Fruit fly (Drosophila melanogaster) whole organism, adult: Measurements from ENCODE around the gene CG45078.

Source experiments
- CG11617 ChIP-seq: fragments of 200-800 bp; sonication (Bioruptor generic); optimal IDR thresholded peaks from 2 replicates; lab custom pipeline; 2017; ENCODE audit warnings: mild to moderate bottlenecking, missing biosample characterization, missing genetic modification reagents, missing genetic modification characterization
- CG12768 ChIP-seq: fragments of 200-800 bp; sonication (Bioruptor generic); optimal IDR thresholded peaks from 2 replicates; lab custom pipeline; 2017; ENCODE audit warnings: missing biosample characterization, missing genetic modification characterization, mild to moderate bottlenecking, moderate library complexity, missing genetic modification reagents
- CG14711 ChIP-seq: fragments of 200-800 bp; sonication (Bioruptor generic); optimal IDR thresholded peaks from 2 replicates; lab custom pipeline; 2018; ENCODE audit warnings: missing biosample characterization, mild to moderate bottlenecking, missing genetic modification characterization, moderate library complexity
- CG1620 ChIP-seq: fragments of 200-800 bp; sonication (Bioruptor generic); optimal IDR thresholded peaks from 2 replicates; lab custom pipeline; 2016; ENCODE audit warnings: missing biosample characterization, missing genetic modification characterization
- CG33017 ChIP-seq: fragments of 200-800 bp; sonication (Bioruptor generic); optimal IDR thresholded peaks from 2 replicates; lab custom pipeline; 2018; ENCODE audit warnings: missing biosample characterization, mild to moderate bottlenecking, missing genetic modification characterization, moderate library complexity
- CG5204 ChIP-seq: fragments of 200-800 bp; sonication (Bioruptor generic); optimal IDR thresholded peaks from 2 replicates; lab custom pipeline; 2016; ENCODE audit warnings: missing biosample characterization, missing genetic modification characterization
- CG7045 ChIP-seq: fragments of 200-800 bp; sonication (Bioruptor generic); optimal IDR thresholded peaks from 2 replicates; lab custom pipeline; 2017; ENCODE audit warnings: missing biosample characterization, mild to moderate bottlenecking, missing genetic modification characterization
- CG7101 ChIP-seq: fragments of 200-800 bp; sonication (Bioruptor generic); optimal IDR thresholded peaks from 2 replicates; lab custom pipeline; 2018; ENCODE audit warnings: missing biosample characterization, mild to moderate bottlenecking, missing genetic modification characterization, moderate library complexity
- Clk ChIP-seq: fragments of 200-800 bp; sonication (Bioruptor generic); optimal IDR thresholded peaks from 2 replicates; lab custom pipeline; 2017; ENCODE audit warnings: missing biosample characterization, missing genetic modification characterization
- Crg-1 ChIP-seq: fragments of 200-800 bp; sonication (Bioruptor generic); optimal IDR thresholded peaks from 2 replicates; lab custom pipeline; 2016; ENCODE audit warnings: missing biosample characterization, missing genetic modification characterization
- Hr96 ChIP-seq: fragments of 200-800 bp; sonication (Bioruptor generic); optimal IDR thresholded peaks from 2 replicates; lab custom pipeline; 2016; ENCODE audit warnings: missing biosample characterization, missing genetic modification characterization
- Mnt ChIP-seq: fragments of 200-800 bp; sonication (Bioruptor generic); optimal IDR thresholded peaks from 2 replicates; lab custom pipeline; 2016; ENCODE audit warnings: missing biosample characterization, mild to moderate bottlenecking, missing genetic modification characterization
- bab1 ChIP-seq: fragments of 200-800 bp; sonication (Bioruptor generic); optimal IDR thresholded peaks from 3 replicates; lab custom pipeline; 2019; ENCODE audit warnings: missing biosample characterization, mild to moderate bottlenecking, missing genetic modification characterization, moderate library complexity
- cic ChIP-seq: fragments of 200-800 bp; sonication (Bioruptor generic); optimal IDR thresholded peaks from 2 replicates; lab custom pipeline; 2017; ENCODE audit warnings: missing biosample characterization, mild to moderate bottlenecking, missing genetic modification characterization, moderate library complexity
- cnc ChIP-seq, 2 experiments: fragments of >200 bp; optimal IDR thresholded peaks; 2 replicates each; lab custom pipeline; 2017
- kay ChIP-seq: fragments of 200-800 bp; sonication (Bioruptor generic); peaks from one replicate; lab custom pipeline; 2016; ENCODE audit warnings: missing biosample characterization, missing genetic modification characterization, borderline replicate concordance
- ovo ChIP-seq: fragments of 200-800 bp; sonication (Bioruptor generic); optimal IDR thresholded peaks from 2 replicates; lab custom pipeline; 2016; ENCODE audit warnings: missing biosample characterization, missing genetic modification characterization
- pad ChIP-seq: fragments of 200-800 bp; sonication (Bioruptor generic); optimal IDR thresholded peaks from 3 replicates; lab custom pipeline; 2017; ENCODE audit warnings: missing biosample characterization, missing genetic modification characterization, mild to moderate bottlenecking, moderate library complexity, missing genetic modification reagents
- tj ChIP-seq: fragments of 200-800 bp; sonication (Bioruptor generic); optimal IDR thresholded peaks from 3 replicates; lab custom pipeline; 2017; ENCODE audit warnings: missing biosample characterization, mild to moderate bottlenecking, missing genetic modification characterization, moderate library complexity
- toe ChIP-seq: fragments of 200-800 bp; sonication (Bioruptor generic); optimal IDR thresholded peaks from 2 replicates; lab custom pipeline; 2016; ENCODE audit warnings: missing biosample characterization, missing genetic modification characterization

Gene CG45078

dm6 chr3R:10747650-10748049 lies 29.5 kb downstream of the CG45078 start:
- TF ChIP-seq CG33017 (tag; lab: Kevin White, UChicago) (no peak), CG14711 (tag; lab: Kevin White, UChicago) (no peak), pad (GFP tag; lab: Kevin White, UChicago) (no peak), Hr96 (GFP tag; lab: Kevin White, UChicago) (no peak), kay (GFP tag; lab: Kevin White, UChicago) (no peak), ovo (GFP tag; lab: Kevin White, UChicago) (no peak), toe (no peak)

- no peak for TF ChIP-seq bab1
- TF ChIP-seq Mnt (GFP tag; lab: Kevin White, UChicago) = no peak
- no peak for TF ChIP-seq cic (GFP tag; lab: Kevin White, UChicago)
- TF ChIP-seq CG7045 = no peak
- no peak for TF ChIP-seq CG33017 (tag; lab: Kevin White, UChicago)
- no peak for TF ChIP-seq Hr96 (GFP tag; lab: Kevin White, UChicago)
- no peak for TF ChIP-seq ovo (GFP tag; lab: Kevin White, UChicago)
- no peak for TF ChIP-seq Clk (GFP tag; lab: Kevin White, UChicago)
- TF ChIP-seq pad (GFP tag; lab: Kevin White, UChicago) = no peak
- no peak for TF ChIP-seq CG12768 (GFP tag; lab: Kevin White, UChicago)
- no peak for TF ChIP-seq CG1620 (GFP tag; lab: Kevin White, UChicago)
- no peak for TF ChIP-seq toe
- TF ChIP-seq CG14711 (tag; lab: Kevin White, UChicago) = no peak
Measured at dm6 chr3R:10735857-10736256, 41.3 kb downstream of the CG45078 start, which contains the start of gene tomboy20. TSS of gene tomboy20 (minus strand) at chr3R:10735957.

dm6 chr3R:10726714-10727113 lies 50.5 kb downstream of the CG45078 start:
- no peak for TF ChIP-seq bab1
- no peak for TF ChIP-seq tj (GFP tag; lab: Kevin White, UChicago)
- no peak for TF ChIP-seq CG7101
- TF ChIP-seq kay (GFP tag; lab: Kevin White, UChicago) = no peak
- TF ChIP-seq Mnt (GFP tag; lab: Kevin White, UChicago) = no peak
- TF ChIP-seq Clk (GFP tag; lab: Kevin White, UChicago) = no peak
- TF ChIP-seq CG11617 = no peak
- TF ChIP-seq cnc (optimal IDR thresholded peaks at IDR 0.05; lab: Kevin White, UChicago) = no peak
- no peak for TF ChIP-seq Crg-1 (GFP tag; lab: Kevin White, UChicago)
- no peak for TF ChIP-seq ovo (GFP tag; lab: Kevin White, UChicago)
- TF ChIP-seq CG14711 (tag; lab: Kevin White, UChicago) = no peak
- TF ChIP-seq Hr96 (GFP tag; lab: Kevin White, UChicago) = no peak
- no peak for TF ChIP-seq pad (GFP tag; lab: Kevin White, UChicago)
- TF ChIP-seq cic (GFP tag; lab: Kevin White, UChicago) = no peak
- TF ChIP-seq CG33017 (tag; lab: Kevin White, UChicago) = no peak
- no peak for TF ChIP-seq CG12768 (GFP tag; lab: Kevin White, UChicago)
- TF ChIP-seq CG5204 (GFP tag; lab: Kevin White, UChicago) = no peak
- no peak for TF ChIP-seq CG1620 (GFP tag; lab: Kevin White, UChicago)
- TF ChIP-seq toe = no peak
- TF ChIP-seq CG7045 = no peak
